Worm (Caenorhabditis elegans): Measurements from ENCODE around the gene sgca-1.

DNA sequence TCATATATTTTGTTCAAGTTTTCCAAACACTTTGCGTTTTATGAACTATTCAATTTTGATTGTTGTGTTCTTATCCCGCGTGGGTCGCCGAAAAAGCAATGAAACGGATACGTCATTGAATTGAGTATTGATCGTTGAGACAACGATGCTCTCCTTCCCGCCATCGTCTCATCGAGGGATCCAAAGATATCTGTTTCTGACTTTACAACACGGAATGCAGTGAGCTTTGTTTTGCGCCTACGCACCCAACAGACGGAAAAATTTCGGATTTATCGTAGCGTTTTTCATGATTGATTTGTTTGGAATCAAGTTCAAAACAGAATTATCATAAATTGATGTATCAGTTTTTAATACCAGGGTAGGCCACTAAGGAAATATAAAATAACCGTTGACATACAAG is 33.2 kb upstream of the sgca-1 start:
- no peak for TF ChIP-seq lin-13 (GFP tag; optimal IDR thresholded peaks at IDR 0.05)
- no peak for TF ChIP-seq tbx-2 (tag; optimal IDR thresholded peaks at IDR 0.05)
- no peak for TF ChIP-seq fkh-10 (GFP tag; optimal IDR thresholded peaks at IDR 0.05)
- TF ChIP-seq mab-9 (GFP tag; IDR thresholded peaks at IDR 0.05), result no peak
- TF ChIP-seq unc-86 (tag; optimal IDR thresholded peaks at IDR 0.05), result no peak
- no peak for TF ChIP-seq pqm-1 (tag; optimal IDR thresholded peaks at IDR 0.05)
- TF ChIP-seq lin-15B (tag; optimal IDR thresholded peaks at IDR 0.05), result no peak

All from whole organism, L1 larva.